Worm (Caenorhabditis elegans): Measurements from ENCODE around the gene elmd-1.

- TF ChIP-seq unc-86 (tag; optimal IDR thresholded peaks at IDR 0.05), result no peak
- TF ChIP-seq npax-4 (tag; optimal IDR thresholded peaks at IDR 0.05), result no peak
- no peak for TF ChIP-seq unc-55 (GFP tag; optimal IDR thresholded peaks at IDR 0.05)
- no peak for TF ChIP-seq K02D7.2 (tag; optimal IDR thresholded peaks at IDR 0.05)
- TF ChIP-seq ama-1 (optimal IDR thresholded peaks at IDR 0.05), result no peak
- TF ChIP-seq pax-1 (tag; optimal IDR thresholded peaks at IDR 0.05), result no peak
- TF ChIP-seq ceh-22 (tag; optimal IDR thresholded peaks at IDR 0.05), result no peak
- no peak for TF ChIP-seq Y22D7AL.16 (tag; optimal IDR thresholded peaks at IDR 0.05)
Measured at ce11 chrIII:3414412-3414811, 24.7 kb downstream of the elmd-1 start.

Measured in whole organism, late embryonic.